Worm (Caenorhabditis elegans): ENCODE results near the gene alh-9.

DNA sequence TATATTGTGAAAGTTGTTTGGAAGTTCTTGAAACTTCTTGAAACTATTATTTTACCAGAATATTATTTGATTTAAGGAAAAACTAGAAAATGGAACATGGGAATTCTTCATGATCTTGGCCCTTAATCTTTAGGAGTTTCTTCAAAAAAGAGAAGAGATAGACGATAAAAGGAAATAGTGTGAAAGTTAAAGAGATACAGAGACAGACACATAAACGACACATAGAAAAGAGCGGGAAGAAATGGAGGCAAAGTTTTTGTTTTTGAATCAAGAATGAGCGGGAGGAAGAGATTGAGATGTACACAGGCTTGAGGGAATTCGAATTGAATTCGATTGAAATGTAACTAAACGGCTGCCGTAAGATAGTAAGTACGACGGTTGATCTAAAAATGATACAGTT is 41.6 kb downstream of the alh-9 start:
- TF ChIP-seq ama-1 (optimal IDR thresholded peaks at IDR 0.05) (no peak), hmbx-1 (tag; optimal IDR thresholded peaks at IDR 0.05) (no peak), hnd-1 (tag; optimal IDR thresholded peaks at IDR 0.05) (no peak), ets-7 (tag; optimal IDR thresholded peaks at IDR 0.05) (no peak), pes-1 (GFP tag; IDR thresholded peaks at IDR 0.05) (no peak), hmg-4 (GFP tag; optimal IDR thresholded peaks at IDR 0.05) (no peak), tra-4 (tag; optimal IDR thresholded peaks at IDR 0.05) (no peak), F13C5.2 (tag; optimal IDR thresholded peaks at IDR 0.05) (no peak), ceh-36 (tag; optimal IDR thresholded peaks at IDR 0.05) (no peak), scrt-1 (GFP tag; IDR thresholded peaks at IDR 0.05) (no peak), ceh-13 (GFP tag; optimal IDR thresholded peaks at IDR 0.05) (no peak), tbx-37 (GFP tag; conservative IDR thresholded peaks at IDR 0.05) (no peak)

Data from whole organism, early embryonic.